Worm (Caenorhabditis elegans) whole organism, L4/young adult: ENCODE data around the gene cee-1.

ENCODE experiments used
- W03F9.2 ChIP-seq: fragments of 150-350 bp; optimal IDR thresholded peaks from 2 replicates; lab custom pipeline; 2014; ENCODE audit warnings: missing biosample characterization, missing genetic modification characterization
- dao-5 ChIP-seq: sonication (generic microtip); optimal IDR thresholded peaks from 2 replicates; lab custom pipeline; 2016; ENCODE audit warnings: missing genotype, missing genetic modification characterization, moderate library complexity, missing compliant biosample characterization
- him-1 ChIP-seq: sonication (generic microtip); optimal IDR thresholded peaks from 2 replicates; lab custom pipeline; 2016; ENCODE audit warnings: missing genotype, missing genetic modification reagents, missing genetic modification characterization, missing compliant biosample characterization

cee-1 gene

ce11 chrIII:4893540-4893939 lies 19.0 kb upstream of the cee-1 start, which contains the start of gene F26F4.6:
TSS of gene F26F4.6 (minus strand) at chrIII:4893640.
- no peak for TF ChIP-seq dao-5 (tag; lab: Kevin White, UChicago)
- no peak for TF ChIP-seq him-1 (tag; lab: Kevin White, UChicago)

- TF ChIP-seq W03F9.2 (tag; lab: Kevin White, UChicago) = no peak
- TF ChIP-seq him-1 (tag; lab: Kevin White, UChicago) = no peak
- no peak for TF ChIP-seq dao-5 (tag; lab: Kevin White, UChicago)
Observed at ce11 chrIII:4895313-4895712, 17.2 kb upstream of the cee-1 start.

ce11 chrIII:4899035-4899578 lies 13.4 kb upstream of the cee-1 start, which contains the start of gene nhl-2:
TSS of gene nhl-2 (minus strand) at chrIII:4899085.
- TF ChIP-seq him-1 (tag; lab: Kevin White, UChicago) = no peak
- no peak for TF ChIP-seq dao-5 (tag; lab: Kevin White, UChicago)
- TF ChIP-seq W03F9.2 (tag; lab: Kevin White, UChicago) = no peak

- TF ChIP-seq dao-5 (tag; lab: Kevin White, UChicago) = no peak
- TF ChIP-seq him-1 (tag; lab: Kevin White, UChicago) = peak; percentile 98
- peak; percentile 95 for TF ChIP-seq W03F9.2 (tag; lab: Kevin White, UChicago)
Observed at ce11 chrIII:4899728-4900127, 12.8 kb upstream of the cee-1 start.

- TF ChIP-seq W03F9.2 (tag; lab: Kevin White, UChicago) (no peak), him-1 (tag; lab: Kevin White, UChicago) (no peak), dao-5 (tag; lab: Kevin White, UChicago) (no peak)
Observed at ce11 chrIII:4900260-4900659, 12.2 kb upstream of the cee-1 start, which contains the start of gene tag-340. TSS of gene tag-340 (plus strand) at chrIII:4900508.

ce11 chrIII:4903784-4904183 lies 8.7 kb upstream of the cee-1 start, which contains the start of gene kbp-2:
TSS of gene kbp-2 (minus strand) at chrIII:4903884.
- TF ChIP-seq W03F9.2 (tag; lab: Kevin White, UChicago) = no peak
- no peak for TF ChIP-seq dao-5 (tag; lab: Kevin White, UChicago)
- TF ChIP-seq him-1 (tag; lab: Kevin White, UChicago) = no peak

DNA sequence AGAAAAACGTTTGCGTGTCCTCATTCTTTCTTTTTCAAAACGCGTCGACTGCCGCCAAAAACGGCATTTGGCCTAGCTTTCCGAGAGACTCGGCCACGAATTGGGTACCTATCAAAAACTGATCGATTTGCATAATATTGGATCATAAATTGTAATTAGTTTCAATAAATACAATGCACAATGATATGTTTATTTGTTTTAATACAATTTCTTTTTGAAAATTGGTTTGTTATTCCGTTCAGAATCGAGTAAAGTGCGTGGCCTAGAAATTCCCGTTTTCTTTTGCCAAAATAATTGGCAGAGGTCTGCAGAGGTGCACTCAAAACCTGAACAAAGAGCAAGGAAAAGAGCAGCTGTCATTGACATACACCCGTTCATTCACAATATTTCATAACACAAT lies 7.1 kb upstream of the cee-1 start, which contains the start of gene F26F4.8:
TSS of gene F26F4.8 (minus strand) at position 69 of the 400 bp plus-strand sequence.
- TF ChIP-seq W03F9.2 (tag; lab: Kevin White, UChicago) (no peak), dao-5 (tag; lab: Kevin White, UChicago) (no peak), him-1 (tag; lab: Kevin White, UChicago) (no peak)

ce11 chrIII:4906365-4906764 lies 6.1 kb upstream of the cee-1 start:
- no peak for TF ChIP-seq dao-5 (tag; lab: Kevin White, UChicago)
- TF ChIP-seq W03F9.2 (tag; lab: Kevin White, UChicago) = no peak

DNA sequence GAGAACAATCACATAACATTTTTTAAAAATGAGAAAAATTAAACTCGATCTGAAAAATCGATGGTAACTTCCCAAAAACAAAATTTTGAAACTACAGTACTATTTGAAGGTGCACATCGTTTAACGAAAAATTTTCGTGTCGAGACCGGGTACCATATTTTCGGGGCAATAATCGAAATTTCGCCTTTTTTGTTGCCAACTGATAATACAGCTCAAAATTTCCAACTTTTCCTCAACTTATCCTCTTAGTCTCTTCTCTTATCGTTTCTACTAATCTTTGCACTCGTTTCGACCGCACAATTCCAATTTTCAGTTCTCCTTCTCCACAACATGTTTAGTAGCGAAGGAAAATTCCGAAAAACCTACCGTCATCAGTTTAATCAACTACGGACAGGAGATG lies 5.6 kb upstream of the cee-1 start, which contains the start of gene rom-1:
TSS of gene rom-1 (plus strand) at position 301 of the 400 bp plus-strand sequence.
- TF ChIP-seq dao-5 (tag; lab: Kevin White, UChicago) (no peak), him-1 (tag; lab: Kevin White, UChicago) (no peak), W03F9.2 (tag; lab: Kevin White, UChicago) (no peak)

DNA sequence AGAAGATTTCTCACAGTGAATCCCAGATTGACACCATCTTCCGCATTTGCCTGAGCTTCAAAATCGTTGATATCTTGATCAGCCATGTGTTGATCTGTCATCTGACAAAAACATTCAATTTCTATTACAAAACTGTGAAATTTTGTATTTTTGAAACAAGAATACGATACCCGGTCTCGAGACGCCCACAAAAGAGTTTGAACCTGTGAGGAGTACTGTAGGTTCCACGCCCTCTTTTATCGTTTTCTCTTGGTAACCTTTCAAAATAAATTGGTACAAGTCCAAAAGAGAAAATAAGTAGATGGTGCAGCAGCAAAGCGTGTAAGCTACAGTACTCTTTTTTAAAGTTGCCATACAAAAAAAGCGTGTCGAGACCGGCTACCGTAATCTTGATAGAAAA lies 2.6 kb upstream of the cee-1 start, which contains the start of gene F26F4.12:
TSS of gene F26F4.12 (minus strand) at position 101 of the 400 bp plus-strand sequence.
- TF ChIP-seq him-1 (tag; lab: Kevin White, UChicago) (no peak), W03F9.2 (tag; lab: Kevin White, UChicago) (no peak), dao-5 (tag; lab: Kevin White, UChicago) (no peak)

DNA sequence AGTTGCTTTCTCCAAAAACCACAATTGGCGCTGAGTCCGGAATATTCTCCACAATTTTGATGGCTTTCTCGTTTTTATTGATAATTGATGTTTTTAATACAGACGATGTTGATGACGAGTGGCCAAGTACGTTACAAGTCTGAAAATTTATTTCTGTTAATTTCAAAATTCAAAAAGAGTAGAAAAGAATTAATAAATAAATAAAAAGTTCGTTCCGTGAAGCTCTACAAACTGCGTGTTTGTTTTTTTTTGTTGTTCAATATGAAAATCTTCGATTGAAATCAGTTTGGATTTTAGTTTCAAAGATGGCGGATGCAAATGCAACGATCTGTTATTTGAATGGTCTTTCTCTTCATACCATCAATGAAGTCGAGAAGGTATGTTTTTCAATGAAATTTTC lies 1.5 kb upstream of the cee-1 start, which contains the start of gene F26F4.2:
TSS of gene F26F4.2 (plus strand) at position 301 of the 400 bp plus-strand sequence.
- TF ChIP-seq W03F9.2 (tag; lab: Kevin White, UChicago) (no peak), him-1 (tag; lab: Kevin White, UChicago) (no peak), dao-5 (tag; lab: Kevin White, UChicago) (no peak)

DNA sequence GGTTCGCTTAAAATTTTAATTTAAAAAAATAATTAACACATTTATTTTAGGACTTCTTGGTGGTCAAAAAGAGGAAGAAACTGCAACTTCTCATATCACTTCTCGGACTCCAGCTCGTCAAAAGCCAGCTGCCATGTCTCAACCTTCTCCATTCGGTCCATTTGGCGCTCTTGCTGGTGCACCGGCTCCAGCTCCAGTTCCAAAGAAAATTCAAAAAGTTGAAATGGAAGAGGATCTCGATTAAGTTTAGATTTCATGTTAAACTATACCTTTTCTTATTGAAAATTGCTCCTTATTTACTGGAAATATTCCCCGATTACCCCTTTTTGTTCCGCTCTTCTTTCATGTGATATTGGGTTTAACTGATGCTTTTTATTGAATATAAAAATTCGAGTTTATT lies 1.2 kb downstream of the cee-1 start:
- TF ChIP-seq W03F9.2 (tag; lab: Kevin White, UChicago) = no peak
- no peak for TF ChIP-seq him-1 (tag; lab: Kevin White, UChicago)
- no peak for TF ChIP-seq dao-5 (tag; lab: Kevin White, UChicago)

DNA sequence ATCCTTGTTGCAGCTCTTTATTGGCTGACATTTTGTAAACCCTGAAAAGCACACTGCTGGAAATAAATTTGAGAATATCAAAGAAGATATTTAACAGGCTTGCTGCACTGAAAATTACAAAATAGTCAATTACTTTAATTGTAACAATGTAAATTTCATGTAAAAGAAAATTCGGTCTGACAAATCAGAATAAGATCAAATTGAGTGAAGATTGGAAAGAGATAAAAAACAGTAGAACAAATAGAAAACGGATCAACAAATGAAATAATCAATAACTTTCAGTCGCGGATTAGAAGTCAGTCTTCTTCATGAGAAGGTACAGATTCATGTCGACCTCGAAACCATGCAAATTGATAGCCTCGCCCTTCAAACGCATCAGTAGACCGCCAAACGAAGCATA lies 4.6 kb downstream of the cee-1 start, which contains the start of gene rars-1:
TSS of gene rars-1 (minus strand) at position 101 of the 400 bp plus-strand sequence.
- TF ChIP-seq W03F9.2 (tag; lab: Kevin White, UChicago) (no peak), dao-5 (tag; lab: Kevin White, UChicago) (no peak), him-1 (tag; lab: Kevin White, UChicago) (no peak)
